Worm (Caenorhabditis elegans) whole organism, midembryonic: ENCODE data around the gene nhr-168.
A peak's percentile ranks its signal among the peaks of the same experiment; 100 is the strongest.

Experiments
- T22C8.4 ChIP-seq: fragments of 200-800 bp; sonication (Bioruptor generic); IDR thresholded peaks from 2 replicates; pipeline ENCODE4 v1.3.6; 2022; ENCODE audit warnings: missing genetic modification characterization, missing compliant biosample characterization
- cog-1 ChIP-seq: sonication (generic microtip); optimal IDR thresholded peaks from 2 replicates; lab custom pipeline; 2016; ENCODE audit warnings: missing genetic modification characterization, missing compliant biosample characterization
- flt-1 ChIP-seq: fragments of 200-800 bp; sonication (Bioruptor generic); IDR thresholded peaks from 2 replicates; pipeline ENCODE4 v1.3.6; 2022; ENCODE audit warnings: missing genetic modification characterization, missing compliant biosample characterization
- klf-2 ChIP-seq: fragments of 200-800 bp; sonication (Bioruptor generic); conservative IDR thresholded peaks from 2 replicates; pipeline ENCODE4 v1.3.6; 2022; ENCODE audit warnings: missing genetic modification reagents, missing genetic modification characterization, missing compliant biosample characterization
- med-1 ChIP-seq: sonication (generic microtip); optimal IDR thresholded peaks from 2 replicates; lab custom pipeline; 2017; ENCODE audit warnings: missing genetic modification characterization, mild to moderate bottlenecking, missing compliant biosample characterization, antibody characterized with exemption, missing genetic modification reagents; ENCODE audit not compliant: insufficient read depth
- ref-1 ChIP-seq: fragments of 200-800 bp; sonication (Bioruptor generic); conservative IDR thresholded peaks from 2 replicates; pipeline ENCODE4 v1.3.6; 2022; ENCODE audit warnings: missing genetic modification reagents, missing genetic modification characterization, missing compliant biosample characterization
- tab-1 ChIP-seq: fragments of 200-800 bp; sonication (Bioruptor generic); IDR thresholded peaks from 2 replicates; pipeline ENCODE4 v1.3.6; 2022; ENCODE audit warnings: missing genetic modification characterization, missing compliant biosample characterization
- ztf-23 ChIP-seq: fragments of 200-800 bp; sonication (Bioruptor generic); IDR thresholded peaks from 2 replicates; pipeline ENCODE4 v1.3.6; 2022; ENCODE audit warnings: missing genetic modification reagents, missing genetic modification characterization, missing compliant biosample characterization
- ztf-29 ChIP-seq: fragments of 200-800 bp; sonication (Bioruptor generic); IDR thresholded peaks from 2 replicates; pipeline ENCODE4 v1.3.6; 2022; ENCODE audit warnings: missing genetic modification reagents, missing genetic modification characterization, missing compliant biosample characterization

Gene nhr-168

DNA sequence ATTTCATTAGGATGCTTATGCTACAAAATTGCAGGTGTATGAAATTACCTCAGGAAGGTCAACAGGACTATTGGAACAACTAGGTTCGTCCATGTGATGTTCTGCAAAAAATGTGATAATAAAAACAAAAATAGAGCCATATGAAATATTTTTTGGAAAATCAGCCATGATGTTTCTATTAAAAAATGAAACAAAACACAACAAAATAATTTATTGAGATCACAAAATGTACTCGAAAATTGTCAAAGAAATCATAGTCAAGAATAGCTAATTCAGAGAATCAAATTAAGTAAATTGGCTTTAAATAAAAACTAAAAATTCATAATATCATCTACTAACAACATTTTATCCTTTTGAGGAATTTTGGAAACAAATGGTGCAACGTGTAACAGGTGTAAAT, 2.8 kb downstream of the nhr-168 start, which contains the start of gene nhr-129:
Gene nhr-129, minus strand, starts transcription at position 101 of the 400 bp plus-strand sequence.
- TF ChIP-seq ztf-23 (GFP tag; lab: Robert Waterston, UW) (no peak), cog-1 (tag; lab: Kevin White, UChicago) (no peak), klf-2 (GFP tag; lab: Robert Waterston, UW) (no peak), med-1 (no peak), tab-1 (GFP tag; lab: Robert Waterston, UW) (no peak), ref-1 (no peak), ztf-29 (GFP tag; lab: Robert Waterston, UW) (no peak), T22C8.4 (GFP tag; lab: Robert Waterston, UW) (no peak), flt-1 (GFP tag; lab: Robert Waterston, UW) (no peak)

DNA sequence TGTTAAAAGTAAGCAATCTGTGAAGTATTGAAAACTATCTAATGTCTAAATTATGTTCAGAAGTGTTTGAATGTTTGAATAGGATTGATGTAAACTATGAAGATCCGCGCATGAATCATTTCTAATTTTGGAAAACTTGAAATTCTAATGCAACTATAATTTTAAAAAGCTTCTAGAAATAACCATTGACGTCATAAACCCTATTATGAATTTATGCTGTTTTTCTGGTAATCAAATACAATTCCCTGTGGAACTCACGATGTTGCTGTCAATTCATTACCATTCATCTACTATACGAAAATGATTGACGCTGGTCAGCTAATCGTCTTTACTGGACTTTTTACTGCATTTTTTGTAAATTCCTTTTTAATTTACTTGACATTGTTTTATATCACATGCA, 6.2 kb downstream of the nhr-168 start, which contains the start of gene str-37:
Gene str-37, plus strand, starts transcription at position 301 of the 400 bp plus-strand sequence.
- no peak for TF ChIP-seq tab-1 (GFP tag; lab: Robert Waterston, UW)
- no peak for TF ChIP-seq ztf-29 (GFP tag; lab: Robert Waterston, UW)
- no peak for TF ChIP-seq cog-1 (tag; lab: Kevin White, UChicago)
- TF ChIP-seq ztf-23 (GFP tag; lab: Robert Waterston, UW) = no peak
- no peak for TF ChIP-seq T22C8.4 (GFP tag; lab: Robert Waterston, UW)
- no peak for TF ChIP-seq flt-1 (GFP tag; lab: Robert Waterston, UW)
- no peak for TF ChIP-seq med-1
- no peak for TF ChIP-seq klf-2 (GFP tag; lab: Robert Waterston, UW)
- no peak for TF ChIP-seq ref-1

DNA sequence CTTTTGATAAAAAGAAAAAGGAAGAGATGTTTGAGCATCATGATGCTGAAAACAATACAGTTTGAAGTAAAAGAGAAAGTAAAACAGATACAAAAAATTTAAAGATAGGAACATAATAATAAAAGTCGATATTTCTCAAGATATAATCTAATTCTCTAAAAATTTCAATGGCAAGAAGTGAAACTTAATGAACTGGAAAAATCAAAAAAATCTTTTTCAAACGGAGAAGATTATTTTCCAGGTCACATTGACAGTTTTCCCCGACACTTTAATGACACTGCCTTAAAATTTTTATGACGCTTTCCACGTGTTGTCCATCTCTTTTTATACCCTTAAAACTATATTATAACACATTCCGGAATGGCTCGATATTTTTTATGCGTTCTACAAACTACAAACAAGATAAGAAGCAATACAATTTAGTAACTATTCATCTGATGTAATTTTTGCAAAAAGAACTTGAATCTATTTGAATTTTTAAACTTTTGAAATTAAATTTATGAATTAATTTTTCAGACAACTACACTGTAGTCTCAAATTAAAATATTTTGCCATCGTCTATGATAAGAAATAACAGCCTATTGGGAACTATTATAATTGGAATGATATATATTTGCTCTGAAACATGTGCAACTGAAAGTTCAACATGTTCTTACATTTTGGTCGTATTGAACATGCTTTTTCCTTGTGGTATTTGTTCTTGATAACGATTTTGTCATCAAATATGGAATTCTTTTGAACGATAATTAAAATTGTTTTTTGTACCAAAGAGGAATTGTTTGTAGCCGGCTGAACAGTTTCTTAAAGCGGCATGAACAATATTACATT, 8.5 kb downstream of the nhr-168 start, which contains the start of gene C50B6.7:
Gene C50B6.7, minus strand, starts transcription at position 51 of the 828 bp plus-strand sequence.
- TF ChIP-seq cog-1 (tag; lab: Kevin White, UChicago) (no peak), ztf-23 (GFP tag; lab: Robert Waterston, UW) (no peak), ref-1 (no peak), flt-1 (GFP tag; lab: Robert Waterston, UW) (no peak), med-1 (no peak), T22C8.4 (GFP tag; lab: Robert Waterston, UW) (no peak), tab-1 (GFP tag; lab: Robert Waterston, UW) (no peak), klf-2 (GFP tag; lab: Robert Waterston, UW) (no peak), ztf-29 (GFP tag; lab: Robert Waterston, UW) (no peak)

DNA sequence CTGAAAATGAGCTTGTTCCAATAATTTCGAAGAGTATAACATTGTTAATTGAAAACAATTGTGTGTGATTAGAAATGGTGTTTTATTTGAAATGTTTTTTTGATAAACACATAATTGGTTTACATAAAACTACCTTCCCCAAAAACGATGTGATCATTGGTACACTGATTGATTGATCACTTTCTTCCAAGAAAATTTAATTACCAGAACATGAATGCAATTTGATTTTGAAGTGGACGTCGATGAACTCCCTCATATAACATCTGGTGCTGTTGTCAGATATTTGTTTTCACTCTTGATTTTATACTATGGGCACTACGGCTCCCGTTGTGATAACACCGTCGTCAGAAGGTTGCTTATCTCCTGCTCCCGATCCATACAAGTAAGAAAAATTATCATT, 13.0 kb downstream of the nhr-168 start, which contains the start of gene srh-15:
Gene srh-15, plus strand, starts transcription at position 301 of the 400 bp plus-strand sequence.
- no peak for TF ChIP-seq tab-1 (GFP tag; lab: Robert Waterston, UW)
- no peak for TF ChIP-seq ref-1

DNA sequence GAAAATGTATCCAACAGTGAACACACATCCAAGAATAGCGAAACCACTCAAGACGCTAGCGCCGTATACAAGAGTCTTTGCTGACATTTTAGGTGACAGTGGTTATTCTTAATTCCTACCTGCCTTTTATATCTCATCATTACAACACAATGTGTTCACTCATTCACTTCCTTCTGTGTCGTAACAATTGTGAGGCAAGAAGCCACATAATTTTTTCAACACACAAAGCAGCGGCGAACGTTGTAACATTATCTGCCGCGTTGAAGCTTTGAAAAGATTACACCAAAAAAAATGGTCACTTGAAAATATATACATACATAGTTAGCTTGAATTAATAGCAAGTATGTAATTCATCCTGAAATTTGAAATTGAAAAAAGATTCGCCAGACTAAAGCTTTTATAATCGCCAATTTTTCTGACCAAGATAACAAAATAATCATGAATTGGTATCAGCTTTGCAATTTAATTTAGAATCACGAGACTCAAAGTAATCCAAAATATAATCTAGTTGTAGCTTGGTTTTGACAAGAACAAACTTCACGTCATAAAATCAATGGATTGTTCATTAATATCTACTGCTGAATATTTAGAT, 15.7 kb downstream of the nhr-168 start, which contains the start of the genes col-161 and srh-18:
Gene col-161, minus strand, starts transcription at position 101 of the 592 bp plus-strand sequence.
Gene srh-18, plus strand, starts transcription at position 542 of the 592 bp plus-strand sequence.
- no peak for TF ChIP-seq ztf-29 (GFP tag; lab: Robert Waterston, UW)
- no peak for TF ChIP-seq tab-1 (GFP tag; lab: Robert Waterston, UW)
- no peak for TF ChIP-seq med-1
- TF ChIP-seq cog-1 (tag; lab: Kevin White, UChicago) = no peak
- TF ChIP-seq klf-2 (GFP tag; lab: Robert Waterston, UW) = no peak
- no peak for TF ChIP-seq ref-1
- no peak for TF ChIP-seq ztf-23 (GFP tag; lab: Robert Waterston, UW)
- TF ChIP-seq flt-1 (GFP tag; lab: Robert Waterston, UW) = no peak
- no peak for TF ChIP-seq T22C8.4 (GFP tag; lab: Robert Waterston, UW)

DNA sequence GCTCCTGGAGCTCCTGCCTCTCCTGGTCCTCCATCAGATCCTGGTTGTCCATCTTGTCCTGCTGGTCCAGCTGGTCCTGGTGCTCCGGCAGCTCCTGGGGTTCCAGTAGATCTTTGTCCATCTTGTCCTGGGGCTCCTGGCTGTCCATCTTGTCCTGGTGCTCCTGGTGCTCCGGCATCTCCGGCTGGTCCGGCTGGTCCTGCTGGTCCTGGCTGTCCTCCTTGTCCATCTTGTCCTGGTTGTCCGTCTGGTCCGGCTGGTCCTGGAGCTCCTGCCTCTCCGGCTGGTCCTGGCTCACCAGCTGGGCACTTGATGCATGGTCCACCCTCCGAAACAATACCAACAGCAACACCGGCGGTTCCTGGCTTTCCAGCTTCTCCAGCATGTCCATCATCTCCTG, 16.4 kb downstream of the nhr-168 start:
- TF ChIP-seq klf-2 (GFP tag; lab: Robert Waterston, UW) = 0 out of 2 replicates have a peak, but pooled peaks have one; percentile 8
- TF ChIP-seq tab-1 (GFP tag; lab: Robert Waterston, UW) = 0 out of 2 replicates have a peak, but pooled peaks have one; percentile 31

DNA sequence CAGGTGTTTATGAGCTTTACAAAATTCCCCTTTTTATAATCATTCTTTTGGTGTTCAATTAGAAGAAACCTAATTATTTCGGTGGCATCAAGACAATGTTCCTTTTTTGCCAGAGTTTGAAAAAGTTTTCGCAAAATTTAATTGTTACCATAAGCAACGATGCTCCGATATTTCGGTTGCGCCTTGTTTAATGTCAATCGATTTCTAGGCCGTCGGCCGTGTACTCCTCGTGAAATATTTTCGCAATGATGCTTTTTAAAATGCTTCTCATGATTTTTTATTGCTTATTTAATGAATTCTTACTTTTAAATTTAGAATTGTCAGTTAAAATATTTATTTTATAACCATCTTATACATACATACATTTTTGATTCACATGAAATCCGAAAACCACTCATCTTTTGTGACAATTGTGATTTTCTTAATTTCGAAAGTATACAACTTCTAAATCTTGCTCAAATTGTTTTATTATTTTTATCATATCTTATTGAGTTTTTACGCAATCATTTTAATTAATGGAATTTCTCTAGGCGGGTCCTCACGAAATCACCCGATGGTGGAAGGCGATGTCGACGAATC, 20.5 kb downstream of the nhr-168 start, which contains the start of gene C50B6.3:
Gene C50B6.3, plus strand, starts transcription at position 529 of the 579 bp plus-strand sequence.
- TF ChIP-seq T22C8.4 (GFP tag; lab: Robert Waterston, UW) (peak; percentile 69), ztf-23 (GFP tag; lab: Robert Waterston, UW) (0 out of 2 replicates have a peak, but pooled peaks have one; percentile 62), ref-1 (no peak)

DNA sequence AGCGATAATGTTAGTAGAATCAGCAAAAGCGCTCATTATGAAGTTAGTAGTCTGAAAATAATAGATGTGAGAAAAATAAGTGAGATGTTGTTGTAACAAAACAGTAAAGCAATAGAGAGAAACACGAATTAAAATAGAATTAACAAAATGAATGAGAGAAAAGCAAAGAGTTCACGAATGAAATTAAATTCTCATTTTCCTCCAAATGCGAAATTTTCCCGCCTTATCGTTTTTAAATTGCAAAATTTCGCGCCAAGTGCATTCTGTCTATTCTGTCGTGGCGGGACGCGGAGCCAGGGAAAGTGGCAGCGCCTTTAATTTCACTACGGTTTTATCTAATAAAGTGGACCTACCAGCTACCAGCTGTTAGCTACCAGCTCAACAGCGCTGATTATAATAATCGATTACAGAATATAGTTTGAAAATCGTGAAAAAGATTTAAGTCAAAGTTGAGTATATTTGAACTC, 21.4 kb downstream of the nhr-168 start, which contains the start of gene nasp-2:
Gene nasp-2, minus strand, starts transcription at position 51 of the 467 bp plus-strand sequence.
- no peak for TF ChIP-seq cog-1 (tag; lab: Kevin White, UChicago)
- TF ChIP-seq T22C8.4 (GFP tag; lab: Robert Waterston, UW) = no peak
- TF ChIP-seq ztf-29 (GFP tag; lab: Robert Waterston, UW) = no peak
- no peak for TF ChIP-seq ref-1
- TF ChIP-seq klf-2 (GFP tag; lab: Robert Waterston, UW) = no peak
- TF ChIP-seq med-1 = no peak
- TF ChIP-seq ztf-23 (GFP tag; lab: Robert Waterston, UW) = no peak
- TF ChIP-seq tab-1 (GFP tag; lab: Robert Waterston, UW) = no peak
- TF ChIP-seq flt-1 (GFP tag; lab: Robert Waterston, UW) = no peak

DNA sequence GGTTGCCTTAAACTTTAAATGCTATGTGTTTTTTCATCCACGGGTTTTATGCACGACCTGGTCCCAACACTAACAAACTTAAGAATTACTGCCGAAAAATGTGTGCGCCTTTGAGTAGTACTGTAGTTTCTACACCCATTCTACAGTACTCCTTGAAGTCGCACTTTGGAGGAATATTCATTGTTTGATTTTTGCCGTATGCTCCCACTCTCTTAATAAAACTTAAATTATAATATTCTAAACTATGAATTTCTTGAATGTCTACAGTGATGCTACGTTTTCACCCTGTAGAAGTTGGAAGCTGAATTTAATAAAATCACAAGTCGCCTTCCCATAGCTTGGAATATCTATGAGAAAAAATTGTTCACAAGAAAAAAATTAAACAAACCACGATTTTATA, 23.9 kb downstream of the nhr-168 start:
- TF ChIP-seq cog-1 (tag; lab: Kevin White, UChicago) (no peak), med-1 (no peak), ztf-29 (GFP tag; lab: Robert Waterston, UW) (no peak), flt-1 (GFP tag; lab: Robert Waterston, UW) (no peak), tab-1 (GFP tag; lab: Robert Waterston, UW) (no peak)
